Worm (Caenorhabditis elegans) whole organism, late embryonic: ENCODE data around the gene F38B6.2.

Experiments used
- C38D4.7 ChIP-seq: fragments of 200-800 bp; sonication (Bioruptor generic); optimal IDR thresholded peaks from 2 replicates; lab custom pipeline; 2018; ENCODE audit warnings: mild to moderate bottlenecking, missing genetic modification characterization, moderate library complexity, missing compliant biosample characterization
- F13H6.1 ChIP-seq: sonication (generic microtip); optimal IDR thresholded peaks from 2 replicates; lab custom pipeline; 2016; ENCODE audit warnings: missing genetic modification characterization, missing compliant biosample characterization
- K02D7.2 ChIP-seq: sonication (generic microtip); optimal IDR thresholded peaks from 2 replicates; lab custom pipeline; 2017; ENCODE audit warnings: mild to moderate bottlenecking, missing genetic modification characterization, missing compliant biosample characterization
- T23F11.4 ChIP-seq: fragments of 200-800 bp; sonication (Bioruptor generic); optimal IDR thresholded peaks from 2 replicates; lab custom pipeline; 2018; ENCODE audit warnings: mild to moderate bottlenecking, missing genetic modification characterization, missing compliant biosample characterization
- ahr-1 ChIP-seq: sonication (generic microtip); optimal IDR thresholded peaks from 2 replicates; lab custom pipeline; 2016; ENCODE audit warnings: missing genetic modification characterization, missing compliant biosample characterization
- ceh-18 ChIP-seq: sonication (generic microtip); optimal IDR thresholded peaks from 2 replicates; lab custom pipeline; 2016; ENCODE audit warnings: missing genetic modification characterization, missing compliant biosample characterization
- ceh-22 ChIP-seq: sonication (generic microtip); optimal IDR thresholded peaks from 2 replicates; lab custom pipeline; 2017; ENCODE audit warnings: missing biosample characterization, missing genetic modification characterization
- ceh-24 ChIP-seq: sonication (generic microtip); optimal IDR thresholded peaks from 2 replicates; lab custom pipeline; 2016; ENCODE audit warnings: mild to moderate bottlenecking, missing genetic modification characterization, missing compliant biosample characterization
- ceh-30 ChIP-seq: fragments of 150-350 bp; optimal IDR thresholded peaks from 2 replicates; lab custom pipeline; 2014; ENCODE audit warnings: missing biosample characterization, missing genetic modification characterization
- ceh-31 ChIP-seq: sonication (generic microtip); optimal IDR thresholded peaks from 2 replicates; lab custom pipeline; 2016; ENCODE audit warnings: missing genetic modification characterization, missing compliant biosample characterization
- che-1 ChIP-seq: sonication (generic microtip); optimal IDR thresholded peaks from 2 replicates; lab custom pipeline; 2016; ENCODE audit warnings: mild to moderate bottlenecking, missing genetic modification characterization, missing compliant biosample characterization
- dmd-4 ChIP-seq: sonication (generic microtip); optimal IDR thresholded peaks from 2 replicates; lab custom pipeline; 2016; ENCODE audit warnings: borderline replicate concordance, missing genetic modification characterization, missing compliant biosample characterization
- fkh-6 ChIP-seq: sonication (generic microtip); optimal IDR thresholded peaks from 2 replicates; lab custom pipeline; 2016; ENCODE audit warnings: missing genetic modification characterization, missing compliant biosample characterization
- hlh-30 ChIP-seq: sonication (generic microtip); optimal IDR thresholded peaks from 2 replicates; lab custom pipeline; 2017; ENCODE audit warnings: antibody characterized with exemption, missing genetic modification characterization, missing compliant biosample characterization; ENCODE audit not compliant: insufficient read depth
- lim-6 ChIP-seq: sonication (generic microtip); optimal IDR thresholded peaks from 2 replicates; lab custom pipeline; 2016; ENCODE audit warnings: missing genetic modification characterization, missing compliant biosample characterization
- lin-11 ChIP-seq: fragments of 200-800 bp; sonication (Bioruptor generic); optimal IDR thresholded peaks from 2 replicates; lab custom pipeline; 2018; ENCODE audit warnings: mild to moderate bottlenecking, missing genetic modification characterization, missing compliant biosample characterization
- nhr-11 ChIP-seq: fragments of 150-350 bp; optimal IDR thresholded peaks from 2 replicates; lab custom pipeline; 2014; ENCODE audit warnings: missing biosample characterization, missing genetic modification characterization
- nhr-232 ChIP-seq: sonication (generic microtip); optimal IDR thresholded peaks from 2 replicates; lab custom pipeline; 2016; ENCODE audit warnings: missing genetic modification characterization, missing compliant biosample characterization
- odd-2 ChIP-seq: sonication (generic microtip); optimal IDR thresholded peaks from 2 replicates; lab custom pipeline; 2017; ENCODE audit warnings: antibody characterized with exemption, mild to moderate bottlenecking, missing genetic modification characterization, missing compliant biosample characterization
- pag-3 ChIP-seq: sonication (generic microtip); optimal IDR thresholded peaks from 2 replicates; lab custom pipeline; 2016; ENCODE audit warnings: missing compliant biosample characterization, missing genetic modification characterization, borderline replicate concordance
- pax-1 ChIP-seq: fragments of 150-350 bp; optimal IDR thresholded peaks from 2 replicates; lab custom pipeline; 2014; ENCODE audit warnings: missing biosample characterization, missing genetic modification characterization
- pha-2 ChIP-seq: sonication (generic microtip); optimal IDR thresholded peaks from 2 replicates; lab custom pipeline; 2017; ENCODE audit warnings: mild to moderate bottlenecking, missing genetic modification characterization, missing compliant biosample characterization
- pha-4 ChIP-seq: fragments of 150-350 bp; optimal IDR thresholded peaks from 2 replicates; lab custom pipeline; 2018; ENCODE audit warnings: missing biosample characterization, missing genetic modification reagents, missing genetic modification characterization
- pqm-1 ChIP-seq: sonication (generic microtip); optimal IDR thresholded peaks from 2 replicates; lab custom pipeline; 2016; ENCODE audit warnings: missing genetic modification characterization, missing compliant biosample characterization
- ref-2 ChIP-seq: sonication (generic microtip); optimal IDR thresholded peaks from 2 replicates; lab custom pipeline; 2016; ENCODE audit warnings: missing genetic modification characterization, missing compliant biosample characterization
- sdc-2 ChIP-seq: sonication (generic microtip); optimal IDR thresholded peaks from 2 replicates; lab custom pipeline; 2016; ENCODE audit warnings: missing genotype, missing genetic modification characterization, missing compliant biosample characterization
- sox-2 ChIP-seq: fragments of 200-800 bp; sonication (Bioruptor generic); IDR thresholded peaks from 2 replicates; pipeline ENCODE4 v1.3.6; 2022; ENCODE audit warnings: missing genetic modification reagents, missing genetic modification characterization, missing compliant biosample characterization
- tbx-7 ChIP-seq: sonication (generic microtip); optimal IDR thresholded peaks from 2 replicates; lab custom pipeline; 2016; ENCODE audit warnings: missing genotype, missing genetic modification characterization, missing compliant biosample characterization
- ttx-3 ChIP-seq: sonication (generic microtip); optimal IDR thresholded peaks from 2 replicates; lab custom pipeline; 2016; ENCODE audit warnings: missing genetic modification reagents, missing genetic modification characterization, missing compliant biosample characterization
- unc-3 ChIP-seq, 2 experiments: fragments of 200-800 bp in 1 of 2; sonication (Bioruptor generic) in 1 of 2; sonication (generic microtip) in 1 of 2; conservative IDR thresholded peaks in 1 of 2; optimal IDR thresholded peaks in 1 of 2; 2 replicates each; pipeline versions ENCODE4 v1.3.6 to Lab custom; 2016 to 2022; ENCODE audit warnings: missing compliant biosample characterization in 2 of 2, missing genetic modification characterization in 2 of 2, missing genetic modification reagents in 1 of 2
- unc-42 ChIP-seq: sonication (generic microtip); optimal IDR thresholded peaks from 2 replicates; lab custom pipeline; 2016; ENCODE audit warnings: missing genotype, missing genetic modification characterization, missing compliant biosample characterization
- unc-55 ChIP-seq: sonication (generic microtip); optimal IDR thresholded peaks from 2 replicates; lab custom pipeline; 2017; ENCODE audit warnings: missing biosample characterization, missing genetic modification reagents, missing genetic modification characterization
- unc-86 ChIP-seq: sonication (generic microtip); optimal IDR thresholded peaks from 2 replicates; lab custom pipeline; 2016; ENCODE audit warnings: missing genetic modification characterization, missing compliant biosample characterization
- zip-5 ChIP-seq: sonication (generic microtip); optimal IDR thresholded peaks from 2 replicates; lab custom pipeline; 2016; ENCODE audit warnings: missing genetic modification characterization, missing compliant biosample characterization
- ztf-16 ChIP-seq: sonication (generic microtip); optimal IDR thresholded peaks from 2 replicates; lab custom pipeline; 2017; ENCODE audit warnings: missing genetic modification characterization, missing compliant biosample characterization

Gene F38B6.2

DNA sequence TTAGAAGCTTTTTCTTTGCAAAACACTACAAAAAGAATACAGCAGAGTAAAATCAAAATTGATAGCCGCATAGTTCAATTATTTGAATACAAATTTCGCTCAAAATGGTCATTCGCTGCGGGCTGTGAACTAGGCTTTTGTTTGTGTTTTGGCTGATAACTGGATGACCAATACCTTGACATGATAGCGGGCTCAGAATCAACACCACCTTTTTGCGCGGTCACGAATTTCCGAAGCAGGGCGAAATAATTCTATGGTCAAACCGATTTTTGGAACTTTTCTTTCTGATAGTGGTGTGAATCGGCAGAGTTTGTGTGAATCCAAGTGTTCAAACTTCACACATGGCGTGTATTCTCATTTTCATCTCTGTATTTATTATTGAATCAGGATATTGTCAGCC is at the start of gene F38B6.2, which contains the start of gene F38B6.7:
TSS of gene F38B6.2 (plus strand) at position 267 of the 400 bp plus-strand sequence.
TSS of gene F38B6.7 (minus strand) at position 101 of the 400 bp plus-strand sequence.
- TF ChIP-seq pqm-1 (tag; lab: Kevin White, UChicago) (no peak), tbx-7 (no peak), unc-86 (no peak), dmd-4 (tag; lab: Kevin White, UChicago) (no peak), T23F11.4 (GFP tag; lab: Kevin White, UChicago) (no peak), lim-6 (tag; lab: Kevin White, UChicago) (no peak), F13H6.1 (no peak), nhr-232 (tag; lab: Kevin White, UChicago) (no peak), odd-2 (tag; lab: Kevin White, UChicago) (no peak)
- TF ChIP-seq, all 69 proteins: peak for 0

DNA sequence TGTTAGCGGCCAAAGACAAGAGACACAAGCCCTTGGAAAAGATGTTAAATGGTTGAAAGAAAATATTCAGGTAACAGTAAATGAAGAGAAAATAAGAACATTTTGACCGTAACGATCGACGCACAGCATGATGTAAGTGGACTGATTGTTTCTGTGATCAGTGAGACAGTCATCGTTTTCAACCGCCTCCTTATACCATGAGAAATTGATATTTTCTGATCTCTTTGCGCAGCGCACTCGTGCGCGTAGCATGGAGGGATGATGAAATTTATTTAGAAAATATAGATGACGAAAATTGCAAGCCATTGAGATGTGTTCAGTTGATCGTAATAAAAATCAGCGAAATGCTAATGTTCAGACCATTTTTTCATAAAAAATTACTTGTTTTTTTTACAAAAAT is 48.8 kb upstream of the F38B6.2 start:
- TF ChIP-seq ceh-31 (tag; lab: Kevin White, UChicago) (no peak), fkh-6 (tag; lab: Kevin White, UChicago) (no peak), ztf-16 (tag; lab: Kevin White, UChicago) (no peak)
- TF ChIP-seq, all 69 proteins: peak for 0

- TF ChIP-seq hlh-30 (tag; lab: Kevin White, UChicago): no peak
- TF ChIP-seq ceh-30 (tag; lab: Kevin White, UChicago): no peak
- TF ChIP-seq sox-2 (GFP tag; lab: Robert Waterston, UW): no peak
- TF ChIP-seq pha-2 (tag; lab: Kevin White, UChicago): no peak
Measured at ce11 chrX:6653173-6653572, 45.2 kb upstream of the F38B6.2 start.

- TF ChIP-seq sdc-2 (tag; lab: Kevin White, UChicago) (no peak), unc-42 (tag; lab: Kevin White, UChicago) (no peak), lim-6 (tag; lab: Kevin White, UChicago) (no peak), unc-3 (GFP tag; conservative IDR thresholded peaks at IDR 0.05; lab: Robert Waterston, UW) (no peak), unc-3 (tag; optimal IDR thresholded peaks at IDR 0.05; lab: Kevin White, UChicago) (no peak), zip-5 (tag; lab: Kevin White, UChicago) (no peak), ceh-18 (tag; lab: Kevin White, UChicago) (no peak), ahr-1 (tag; lab: Kevin White, UChicago) (no peak), ttx-3 (tag; lab: Kevin White, UChicago) (no peak), pha-4 (tag; lab: Kevin White, UChicago) (no peak), pag-3 (no peak), nhr-11 (tag; lab: Kevin White, UChicago) (no peak), lin-11 (tag; lab: Kevin White, UChicago) (no peak), pax-1 (tag; lab: Kevin White, UChicago) (no peak), ref-2 (tag; lab: Kevin White, UChicago) (no peak), K02D7.2 (no peak), unc-55 (no peak), che-1 (no peak), fkh-6 (tag; lab: Kevin White, UChicago) (no peak)
Measured at ce11 chrX:6654139-6654538, 44.2 kb upstream of the F38B6.2 start.

DNA sequence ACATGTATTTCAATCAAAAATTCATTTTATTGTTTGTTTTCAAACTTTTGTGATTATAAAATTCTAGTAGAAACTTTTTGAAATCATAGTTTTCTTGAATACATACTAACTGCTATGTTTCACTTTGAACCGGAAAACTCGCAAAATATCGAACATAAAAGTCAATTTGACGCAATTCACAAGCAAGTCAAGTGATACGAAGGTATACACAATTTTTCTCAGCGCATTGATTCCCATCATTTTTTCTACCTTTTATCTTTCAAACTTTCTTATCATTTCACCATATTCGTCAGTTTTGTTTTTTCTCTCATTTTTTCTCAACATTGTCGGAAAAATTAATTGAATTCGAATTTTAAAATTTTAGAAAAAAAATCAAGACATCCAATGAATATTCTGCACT is 43.2 kb upstream of the F38B6.2 start, which contains the start of gene nhr-173:
TSS of gene nhr-173 (plus strand) at position 366 of the 400 bp plus-strand sequence.
- TF ChIP-seq C38D4.7 (GFP tag; lab: Kevin White, UChicago): no peak
- TF ChIP-seq K02D7.2: no peak
- no peak for TF ChIP-seq pax-1 (tag; lab: Kevin White, UChicago)
- TF ChIP-seq ref-2 (tag; lab: Kevin White, UChicago): no peak
- no peak for TF ChIP-seq ceh-22 (tag; lab: Kevin White, UChicago)
- no peak for TF ChIP-seq ceh-24 (tag; lab: Kevin White, UChicago)
